Fruit fly (Drosophila melanogaster) whole organism, wandering third instar larva: ENCODE measurements around the gene hth.
A peak's percentile ranks its signal among the peaks of the same experiment; 100 is the strongest.

ENCODE experiments used
- Abd-B ChIP-seq: fragments of >200 bp; optimal IDR thresholded peaks from 2 replicates; lab custom pipeline; 2017; ENCODE audit warnings: missing biosample characterization, missing genetic modification characterization
- CG32264 ChIP-seq: fragments of 200-800 bp; sonication (Bioruptor generic); optimal IDR thresholded peaks from 2 replicates; lab custom pipeline; 2016; ENCODE audit warnings: missing biosample characterization, missing genetic modification characterization
- CG9705 ChIP-seq: fragments of 200-800 bp; sonication (Bioruptor generic); optimal IDR thresholded peaks from 2 replicates; lab custom pipeline; 2018; ENCODE audit warnings: missing biosample characterization, mild to moderate bottlenecking, missing genetic modification characterization
- CrebA ChIP-seq: fragments of 200-800 bp; sonication (Bioruptor generic); optimal IDR thresholded peaks from 2 replicates; lab custom pipeline; 2016; ENCODE audit warnings: missing biosample characterization, mild to moderate bottlenecking, missing genetic modification characterization, borderline replicate concordance
- Dfd ChIP-seq: fragments of >200 bp; optimal IDR thresholded peaks from 2 replicates; lab custom pipeline; 2017; ENCODE audit warnings: missing biosample characterization, missing genetic modification characterization
- Dif ChIP-seq: fragments of 200-275, 200-300 bp; sonication (Bioruptor generic); optimal IDR thresholded peaks from 2 replicates; lab custom pipeline; 2018; ENCODE audit warnings: missing biosample characterization, missing genetic modification characterization; ENCODE audit not compliant: partially characterized antibody
- GATAd ChIP-seq: sonication (Bioruptor generic); optimal IDR thresholded peaks from 2 replicates; lab custom pipeline; 2016; ENCODE audit warnings: missing biosample characterization, missing genetic modification characterization
- HLH106 ChIP-seq: fragments of 200-800 bp; optimal IDR thresholded peaks from 3 replicates; lab custom pipeline; 2019; ENCODE audit warnings: missing biosample characterization, mild to moderate bottlenecking, missing genetic modification characterization, moderate library complexity
- Hnf4 ChIP-seq: fragments of 200-800 bp; sonication (Bioruptor generic); optimal IDR thresholded peaks from 2 replicates; lab custom pipeline; 2016; ENCODE audit warnings: missing biosample characterization, mild to moderate bottlenecking, missing genetic modification characterization
- Hr78 ChIP-seq: fragments of >200 bp; optimal IDR thresholded peaks from 2 replicates; lab custom pipeline; 2017; ENCODE audit warnings: missing biosample characterization, missing genetic modification characterization
- Hr83 ChIP-seq: fragments of 200-300 bp; sonication (Bioruptor generic); optimal IDR thresholded peaks from 2 replicates; lab custom pipeline; 2016; ENCODE audit warnings: missing biosample characterization, mild to moderate bottlenecking, missing genetic modification characterization, moderate library complexity; ENCODE audit not compliant: poor library complexity, severe bottlenecking
- Jra ChIP-seq: sonication (Bioruptor generic); optimal IDR thresholded peaks from 2 replicates; lab custom pipeline; 2016; ENCODE audit warnings: missing biosample characterization, missing genetic modification characterization
- Mio ChIP-seq: sonication (Bioruptor generic); optimal IDR thresholded peaks from 2 replicates; lab custom pipeline; 2016; ENCODE audit warnings: missing biosample characterization, missing genetic modification characterization
- Myc ChIP-seq: fragments of >200 bp; optimal IDR thresholded peaks from 2 replicates; lab custom pipeline; 2017
- N ChIP-seq: fragments of >200 bp; optimal IDR thresholded peaks from 2 replicates; lab custom pipeline; 2018; ENCODE audit warnings: missing biosample characterization, missing external identifiers, missing genetic modification characterization
- OdsH ChIP-seq: fragments of 200-800 bp; sonication (Bioruptor generic); optimal IDR thresholded peaks from 2 replicates; lab custom pipeline; 2016; ENCODE audit warnings: missing biosample characterization, mild to moderate bottlenecking, missing genetic modification characterization
- Rel ChIP-seq, 2 experiments: fragments of 200-800 bp; sonication (Bioruptor generic) in 1 of 2; optimal IDR thresholded peaks; 2 replicates in 1 of 2; 3 replicates in 1 of 2; lab custom pipeline; 2016 to 2019; ENCODE audit warnings: mild to moderate bottlenecking in 2 of 2, missing biosample characterization in 2 of 2, missing genetic modification characterization in 2 of 2, moderate library complexity in 1 of 2
- Sp1 ChIP-seq: fragments of 200-800 bp; sonication (Bioruptor generic); optimal IDR thresholded peaks from 3 replicates; lab custom pipeline; 2019; ENCODE audit warnings: missing biosample characterization, mild to moderate bottlenecking, missing genetic modification characterization, moderate library complexity
- Vsx2 ChIP-seq: fragments of 200-300, 225-300 bp; sonication (Bioruptor generic); optimal IDR thresholded peaks from 2 replicates; lab custom pipeline; 2018; ENCODE audit warnings: missing biosample characterization, missing genetic modification characterization; ENCODE audit not compliant: partially characterized antibody
- br ChIP-seq: fragments of 200-800 bp; sonication (Bioruptor generic); optimal IDR thresholded peaks from 2 replicates; lab custom pipeline; 2016; ENCODE audit warnings: missing biosample characterization, missing genetic modification characterization
- brk ChIP-seq: fragments of 200-800 bp; sonication (Bioruptor generic); optimal IDR thresholded peaks from 2 replicates; lab custom pipeline; 2016; ENCODE audit warnings: missing biosample characterization, mild to moderate bottlenecking, missing genetic modification characterization
- dl ChIP-seq, 2 experiments: fragments of 175-275, 200-275 bp in 1 of 2; fragments of 200-275 bp in 1 of 2; sonication (Bioruptor generic); optimal IDR thresholded peaks; lab custom pipeline; 2018; ENCODE audit warnings: mild to moderate bottlenecking in 2 of 2, missing biosample characterization in 2 of 2, missing genetic modification characterization in 2 of 2, moderate library complexity in 2 of 2; ENCODE audit not compliant: partially characterized antibody in 2 of 2, insufficient read depth in 1 of 2
- dmrt93B ChIP-seq: fragments of 200-800 bp; sonication (Bioruptor generic); optimal IDR thresholded peaks from 2 replicates; lab custom pipeline; 2018; ENCODE audit warnings: missing biosample characterization, mild to moderate bottlenecking, missing genetic modification characterization
- dsf ChIP-seq: sonication (Bioruptor generic); optimal IDR thresholded peaks from 2 replicates; lab custom pipeline; 2016; ENCODE audit warnings: missing biosample characterization, missing genetic modification characterization, borderline replicate concordance
- ey ChIP-seq: fragments of 200-800 bp; sonication (Bioruptor generic); optimal IDR thresholded peaks from 2 replicates; lab custom pipeline; 2016; ENCODE audit warnings: missing biosample characterization, missing genetic modification characterization
- foxo ChIP-seq, 2 experiments: fragments of 200-800 bp; sonication (Bioruptor generic); optimal IDR thresholded peaks; 2 replicates in 1 of 2; 3 replicates in 1 of 2; lab custom pipeline; 2016 to 2017; ENCODE audit warnings: missing biosample characterization in 2 of 2, missing genetic modification characterization in 2 of 2
- fru ChIP-seq: fragments of 200-800 bp; sonication (Bioruptor generic); optimal IDR thresholded peaks from 3 replicates; lab custom pipeline; 2016; ENCODE audit warnings: missing biosample characterization, mild to moderate bottlenecking, missing genetic modification characterization
- h ChIP-seq: fragments of 200-800 bp; sonication (Bioruptor generic); optimal IDR thresholded peaks from 3 replicates; lab custom pipeline; 2016; ENCODE audit warnings: missing biosample characterization, mild to moderate bottlenecking, missing genetic modification characterization
- jim ChIP-seq: fragments of 175-275, 200-325 bp; sonication (Bioruptor generic); optimal IDR thresholded peaks from 2 replicates; lab custom pipeline; 2016; ENCODE audit warnings: missing biosample characterization, mild to moderate bottlenecking, missing genetic modification characterization
- lola ChIP-seq: fragments of >200 bp; optimal IDR thresholded peaks from 2 replicates; lab custom pipeline; 2017; ENCODE audit warnings: missing biosample characterization, missing genetic modification characterization
- pan ChIP-seq: fragments of >200 bp; optimal IDR thresholded peaks from 2 replicates; lab custom pipeline; 2017
- psq ChIP-seq: fragments of 200-800 bp; sonication (Bioruptor generic); optimal IDR thresholded peaks from 3 replicates; lab custom pipeline; 2017; ENCODE audit warnings: missing biosample characterization, mild to moderate bottlenecking, missing genetic modification characterization, moderate library complexity
- rgr ChIP-seq: fragments of 200-800 bp; sonication (Bioruptor generic); optimal IDR thresholded peaks from 3 replicates; lab custom pipeline; 2016; ENCODE audit warnings: missing biosample characterization, mild to moderate bottlenecking, missing genetic modification characterization
- sage ChIP-seq: fragments of 200-800 bp; sonication (Bioruptor generic); optimal IDR thresholded peaks from 2 replicates; lab custom pipeline; 2016; ENCODE audit warnings: missing biosample characterization, mild to moderate bottlenecking, missing genetic modification characterization
- sv ChIP-seq: fragments of 200-800 bp; sonication (Bioruptor generic); optimal IDR thresholded peaks from 3 replicates; lab custom pipeline; 2016; ENCODE audit warnings: missing biosample characterization, missing genetic modification characterization
- tai ChIP-seq: sonication (Bioruptor generic); optimal IDR thresholded peaks from 2 replicates; lab custom pipeline; 2016; ENCODE audit warnings: missing biosample characterization, missing genetic modification characterization
- usp ChIP-seq: fragments of >200 bp; optimal IDR thresholded peaks from 2 replicates; lab custom pipeline; 2017; ENCODE audit warnings: missing biosample characterization, missing genetic modification characterization
- woc ChIP-seq: sonication (Bioruptor generic); optimal IDR thresholded peaks from 2 replicates; lab custom pipeline; 2016; ENCODE audit warnings: missing biosample characterization, mild to moderate bottlenecking, missing genetic modification characterization

hth gene

dm6 chr3R:10661098-10661497 is 21.7 kb upstream of the hth start:
- no peak for TF ChIP-seq Hr78 (GFP tag; lab: Kevin White, UChicago)
- peak; percentile 51 for TF ChIP-seq psq (GFP tag; lab: Kevin White, UChicago)
- no peak for TF ChIP-seq GATAd (GFP tag; lab: Kevin White, UChicago)
- TF ChIP-seq OdsH (GFP tag; lab: Kevin White, UChicago): peak; percentile 72
- TF ChIP-seq dl (GFP tag; optimal IDR thresholded peaks at IDR 0.05; lab: Kevin White, UChicago; ENCODE audit: insufficient read depth in 1 of 2, partially characterized antibody in 2 of 2): no peak
- TF ChIP-seq sv: no peak
- TF ChIP-seq HLH106 (tag; lab: Kevin White, UChicago): peak; percentile 72
- no peak for TF ChIP-seq usp
- no peak for TF ChIP-seq Myc (lab: Kevin White, UChicago)
- TF ChIP-seq Vsx2: no peak
- peak; percentile 46 for TF ChIP-seq dmrt93B (GFP tag; lab: Kevin White, UChicago)
- TF ChIP-seq brk (GFP tag; lab: Kevin White, UChicago): no peak
- TF ChIP-seq lola: no peak
- TF ChIP-seq N (GFP tag; lab: Kevin White, UChicago): no peak
- TF ChIP-seq CG9705 (GFP tag; lab: Kevin White, UChicago): peak; percentile 27
- peak; percentile 32 for TF ChIP-seq br (GFP tag; lab: Kevin White, UChicago)
- TF ChIP-seq dsf (GFP tag; lab: Kevin White, UChicago): no peak
- TF ChIP-seq Dfd: no peak
- no peak for TF ChIP-seq tai (GFP tag; lab: Kevin White, UChicago)
- peak; percentile 67 for TF ChIP-seq h (GFP tag; lab: Kevin White, UChicago)
- TF ChIP-seq sage (GFP tag; lab: Kevin White, UChicago): peak; percentile 42
- peak; percentile 70 for TF ChIP-seq fru (GFP tag; lab: Kevin White, UChicago)
- peak; percentile 72 for TF ChIP-seq Sp1 (GFP tag; lab: Kevin White, UChicago)
- no peak for TF ChIP-seq Jra (GFP tag; lab: Kevin White, UChicago)
- no peak for TF ChIP-seq Dif (GFP tag; lab: Kevin White, UChicago)
- no peak for TF ChIP-seq Hr83 (GFP tag; lab: Kevin White, UChicago)
- TF ChIP-seq CrebA: no peak
- peak; percentile 35 for TF ChIP-seq woc
- TF ChIP-seq rgr (GFP tag; lab: Kevin White, UChicago): peak; percentile 69
- peak; percentile 52 for TF ChIP-seq ey (GFP tag; lab: Kevin White, UChicago)
- TF ChIP-seq pan (lab: Kevin White, UChicago): no peak
- no peak for TF ChIP-seq Rel (GFP tag; optimal IDR thresholded peaks at IDR 0.05; lab: Kevin White, UChicago)
- TF ChIP-seq Rel (tag; optimal IDR thresholded peaks at IDR 0.05; lab: Kevin White, UChicago): no peak
- TF ChIP-seq jim (GFP tag; lab: Kevin White, UChicago): no peak
- peak in 1 of 2 experiments; percentile 75 for TF ChIP-seq foxo (GFP tag; optimal IDR thresholded peaks at IDR 0.05; lab: Kevin White, UChicago)
- no peak for TF ChIP-seq Abd-B
- TF ChIP-seq Hnf4 (GFP tag; lab: Kevin White, UChicago): peak; percentile 33
- TF ChIP-seq Mio (GFP tag; lab: Kevin White, UChicago): no peak
- no peak for TF ChIP-seq CG32264 (GFP tag; lab: Kevin White, UChicago)

- no peak for TF ChIP-seq tai (GFP tag; lab: Kevin White, UChicago)
- no peak for TF ChIP-seq Abd-B
- no peak for TF ChIP-seq usp
- TF ChIP-seq Mio (GFP tag; lab: Kevin White, UChicago): no peak
- no peak for TF ChIP-seq Hnf4 (GFP tag; lab: Kevin White, UChicago)
- TF ChIP-seq sage (GFP tag; lab: Kevin White, UChicago): no peak
- no peak for TF ChIP-seq sv
Measured at dm6 chr3R:10659563-10659962, 20.2 kb upstream of the hth start.

- TF ChIP-seq foxo (GFP tag; optimal IDR thresholded peaks at IDR 0.05; lab: Kevin White, UChicago) (peak in 1 of 2 experiments; percentile 30), fru (GFP tag; lab: Kevin White, UChicago) (peak; percentile 10), HLH106 (tag; lab: Kevin White, UChicago) (peak; percentile 25), tai (GFP tag; lab: Kevin White, UChicago) (no peak), Vsx2 (no peak), h (GFP tag; lab: Kevin White, UChicago) (peak; percentile 26), OdsH (GFP tag; lab: Kevin White, UChicago) (peak; percentile 17)
- TF ChIP-seq, all 38 proteins: peak for 5
Measured at dm6 chr3R:10658783-10659182, 19.4 kb upstream of the hth start.
